Worm (Caenorhabditis elegans) whole organism, young adult: ENCODE results near the gene Y7A9D.1.

Experiments used
- B0261.1 ChIP-seq: sonication (generic microtip); optimal IDR thresholded peaks from 2 replicates; lab custom pipeline; 2016; ENCODE audit warnings: mild to moderate bottlenecking, missing genetic modification characterization, moderate library complexity, missing compliant biosample characterization
- D2030.7 ChIP-seq: fragments of 200-800 bp; sonication (Bioruptor generic); IDR thresholded peaks from 2 replicates; pipeline ENCODE4 v1.3.6; 2022; ENCODE audit warnings: missing genetic modification reagents, missing genetic modification characterization, missing compliant biosample characterization
- T26A5.8 ChIP-seq: sonication (generic microtip); optimal IDR thresholded peaks from 2 replicates; lab custom pipeline; 2016; ENCODE audit warnings: missing genetic modification characterization, missing compliant biosample characterization
- ceh-58 ChIP-seq: fragments of 200-800 bp; sonication (Bioruptor generic); IDR thresholded peaks from 2 replicates; pipeline ENCODE4 v1.3.6; 2022; ENCODE audit warnings: missing genetic modification characterization, missing compliant biosample characterization
- dox-1 ChIP-seq: fragments of 200-800 bp; sonication (Bioruptor generic); IDR thresholded peaks from 2 replicates; pipeline ENCODE4 v1.3.6; 2022; ENCODE audit warnings: missing genetic modification reagents, missing genetic modification characterization, missing compliant biosample characterization
- egl-44 ChIP-seq: fragments of 200-800 bp; sonication (Bioruptor generic); IDR thresholded peaks from 2 replicates; pipeline ENCODE4 v1.3.6; 2022; ENCODE audit warnings: missing genetic modification reagents, missing genetic modification characterization, missing compliant biosample characterization
- fkh-3 ChIP-seq: sonication (generic microtip); optimal IDR thresholded peaks from 2 replicates; lab custom pipeline; 2016; ENCODE audit warnings: mild to moderate bottlenecking, missing genetic modification characterization, missing compliant biosample characterization
- madf-6 ChIP-seq: fragments of 200-800 bp; sonication (Bioruptor generic); IDR thresholded peaks from 2 replicates; pipeline ENCODE4 v1.3.6; 2022; ENCODE audit warnings: missing genetic modification reagents, missing genetic modification characterization, missing compliant biosample characterization
- nhr-27 ChIP-seq: fragments of 200-800 bp; sonication (Bioruptor generic); optimal IDR thresholded peaks from 2 replicates; lab custom pipeline; 2018; ENCODE audit warnings: mild to moderate bottlenecking, missing genetic modification characterization, moderate library complexity, missing compliant biosample characterization
- snpc-3.4 ChIP-seq: sonication (generic microtip); optimal IDR thresholded peaks from 2 replicates; lab custom pipeline; 2017; ENCODE audit warnings: missing genetic modification characterization, mild to moderate bottlenecking, missing compliant biosample characterization, antibody characterized with exemption, moderate library complexity, missing genotype, missing genetic modification reagents
- snpc-4 ChIP-seq, 5 experiments: fragments of 150-350 bp in 1 of 5; sonication (generic microtip) in 4 of 5; optimal IDR thresholded peaks; 2 replicates each; lab custom pipeline; 2014 to 2018; ENCODE audit warnings: missing genetic modification characterization in 5 of 5, missing biosample characterization in 3 of 5, antibody characterized with exemption in 2 of 5, mild to moderate bottlenecking in 2 of 5, missing compliant biosample characterization in 2 of 5, missing genotype in 2 of 5, moderate library complexity in 2 of 5, missing genetic modification reagents in 1 of 5

- TF ChIP-seq egl-44 (GFP tag; lab: Robert Waterston, UW) = no peak
- no peak for TF ChIP-seq snpc-3.4
- no peak for TF ChIP-seq D2030.7 (GFP tag; lab: Robert Waterston, UW)
- no peak for TF ChIP-seq snpc-4 (GFP tag; optimal IDR thresholded peaks at IDR 0.05; lab: Kevin White, UChicago)
- TF ChIP-seq snpc-4 (tag; optimal IDR thresholded peaks at IDR 0.05; lab: Kevin White, UChicago) = no peak
- no peak for TF ChIP-seq T26A5.8 (tag; lab: Kevin White, UChicago)
- TF ChIP-seq B0261.1 (tag; lab: Kevin White, UChicago) = no peak
- no peak for TF ChIP-seq madf-6 (GFP tag; lab: Robert Waterston, UW)
- no peak for TF ChIP-seq dox-1 (GFP tag; lab: Robert Waterston, UW)
- TF ChIP-seq nhr-27 (tag; lab: Kevin White, UChicago) = no peak
- TF ChIP-seq fkh-3 (tag; lab: Kevin White, UChicago) = no peak
- no peak for TF ChIP-seq ceh-58 (GFP tag; lab: Robert Waterston, UW)
Measured at ce11 chrIV:16407800-16408199, 25.8 kb upstream of the Y7A9D.1 start.
